Worm (Caenorhabditis elegans): ENCODE measurements around the gene Y38H6C.23.
A peak's percentile ranks its signal among the peaks of the same experiment; 100 is the strongest.

Gene Y38H6C.23

ce11 chrV:20580511-20581040 is 24.4 kb upstream of the Y38H6C.23 start, which contains the start of gene F26F2.7 (continued):
- no peak for TF ChIP-seq aptf-3 (GFP tag; IDR thresholded peaks at IDR 0.05)
- no peak for TF ChIP-seq lsy-27 (tag; optimal IDR thresholded peaks at IDR 0.05; ENCODE audit: borderline replicate concordance, insufficient read depth)
- peak; percentile 58; the same call in 1 of the 2 replicates for TF ChIP-seq egrh-3 (GFP tag; IDR thresholded peaks at IDR 0.05)
- TF ChIP-seq dpl-1 (GFP tag; optimal IDR thresholded peaks at IDR 0.05) = peak; percentile 59
- TF ChIP-seq madf-10 (tag; optimal IDR thresholded peaks at IDR 0.05) = peak; percentile 78
- TF ChIP-seq C17E4.6 (GFP tag; IDR thresholded peaks at IDR 0.05) = peak; percentile 50; the same call in 1 of the 2 replicates
- TF ChIP-seq F49E8.2 (tag; optimal IDR thresholded peaks at IDR 0.05; ENCODE audit: insufficient read depth) = no peak
- peak; percentile 82; the same call in 1 of the 2 replicates for TF ChIP-seq Y95B8A.8 (GFP tag; IDR thresholded peaks at IDR 0.05)
- TF ChIP-seq attf-5 (GFP tag; optimal IDR thresholded peaks at IDR 0.05) = peak; percentile 92
- TF ChIP-seq F10E7.11 (tag; optimal IDR thresholded peaks at IDR 0.05) = peak; percentile 30
- TF ChIP-seq bed-1 (GFP tag; IDR thresholded peaks at IDR 0.05) = no peak
- TF ChIP-seq T26A5.8 (tag; optimal IDR thresholded peaks at IDR 0.05) = no peak
- no peak for TF ChIP-seq nhr-90 (tag; optimal IDR thresholded peaks at IDR 0.05)
- TF ChIP-seq sdz-38 (tag; optimal IDR thresholded peaks at IDR 0.05) = no peak
- peak; percentile 80 for TF ChIP-seq nhr-80 (tag; optimal IDR thresholded peaks at IDR 0.05)
- peak; percentile 63; the same call in 1 of the 2 replicates for TF ChIP-seq Y67H2A.10 (GFP tag; conservative IDR thresholded peaks at IDR 0.05)
- peak; percentile 88 for TF ChIP-seq lin-54 (GFP tag; optimal IDR thresholded peaks at IDR 0.05)
- no peak for TF ChIP-seq F57A8.1 (GFP tag; optimal IDR thresholded peaks at IDR 0.05)
- TF ChIP-seq fkh-3 (tag; optimal IDR thresholded peaks at IDR 0.05) = no peak
- TF ChIP-seq madf-6 (GFP tag; IDR thresholded peaks at IDR 0.05) = peak; percentile 99
- TF ChIP-seq cebp-1 (GFP tag; IDR thresholded peaks at IDR 0.05) = 0 out of 2 replicates have a peak, but pooled peaks have one; percentile 37
- TF ChIP-seq cebp-1 (tag; optimal IDR thresholded peaks at IDR 0.05) = peak; percentile 89
- TF ChIP-seq madf-8 (GFP tag; conservative IDR thresholded peaks at IDR 0.05) = peak; percentile 99
- TF ChIP-seq ztf-26 (tag; optimal IDR thresholded peaks at IDR 0.05) = peak; percentile 76
- peak; percentile 41 for TF ChIP-seq gei-17 (GFP tag; optimal IDR thresholded peaks at IDR 0.05)
- TF ChIP-seq F37B4.10 (GFP tag; IDR thresholded peaks at IDR 0.05) = 0 out of 2 replicates have a peak, but pooled peaks have one; percentile 20
- no peak for TF ChIP-seq rec-8 (tag; optimal IDR thresholded peaks at IDR 0.05)
- no peak for TF ChIP-seq lag-1 (GFP tag; IDR thresholded peaks at IDR 0.05)
- TF ChIP-seq nhr-27 (tag; optimal IDR thresholded peaks at IDR 0.05) = no peak
- no peak for TF ChIP-seq ceh-40 (GFP tag; IDR thresholded peaks at IDR 0.05)
- TF ChIP-seq B0035.1 (tag; optimal IDR thresholded peaks at IDR 0.05) = peak; percentile 56
- TF ChIP-seq Y56A3A.18 (GFP tag; IDR thresholded peaks at IDR 0.05) = peak; percentile 59; the same call in 1 of the 2 replicates
- TF ChIP-seq ztf-6 (GFP tag; IDR thresholded peaks at IDR 0.05) = no peak
- peak; percentile 41 for TF ChIP-seq snpc-1.1 (tag; optimal IDR thresholded peaks at IDR 0.05; ENCODE audit: insufficient read depth)
- TF ChIP-seq nhr-120 (GFP tag; IDR thresholded peaks at IDR 0.05) = no peak
- no peak for TF ChIP-seq nfya-2 (GFP tag; IDR thresholded peaks at IDR 0.05)
- peak; percentile 87 for TF ChIP-seq ceh-91 (GFP tag; IDR thresholded peaks at IDR 0.05)
- no peak for TF ChIP-seq ets-4 (GFP tag; optimal IDR thresholded peaks at IDR 0.05)
- TF ChIP-seq ZK185.1 (tag; optimal IDR thresholded peaks at IDR 0.05; ENCODE audit: poor library complexity, severe bottlenecking) = no peak
- no peak for TF ChIP-seq F55B11.4 (tag; optimal IDR thresholded peaks at IDR 0.05; ENCODE audit: borderline replicate concordance, insufficient read depth)
- peak; percentile 64 for TF ChIP-seq C06A6.2 (GFP tag; conservative IDR thresholded peaks at IDR 0.05)
- no peak for TF ChIP-seq ama-1 (optimal IDR thresholded peaks at IDR 0.05)
- TF ChIP-seq ama-1 (GFP tag; optimal IDR thresholded peaks at IDR 0.05) = no peak
- no peak for TF ChIP-seq ceh-27 (GFP tag; optimal IDR thresholded peaks at IDR 0.05)
- peak; percentile 79 for TF ChIP-seq K11D2.4 (GFP tag; IDR thresholded peaks at IDR 0.05)
- TF ChIP-seq nfya-1 (tag; optimal IDR thresholded peaks at IDR 0.05; ENCODE audit: borderline replicate concordance, insufficient read depth) = no peak
- no peak for TF ChIP-seq zim-3 (tag; optimal IDR thresholded peaks at IDR 0.05)
- TF ChIP-seq egl-44 (GFP tag; IDR thresholded peaks at IDR 0.05) = no peak

Measured in whole organism, young adult.